Fruit fly (Drosophila melanogaster): Measurements from ENCODE around the gene Elovl7.

Gene Elovl7

dm6 chr3R:7977011-7977925, 18.4 kb downstream of the Elovl7 start (continued):
- TF ChIP-seq CG6854 (GFP tag; optimal IDR thresholded peaks at IDR 0.05), result peak; percentile 1
- no peak for TF ChIP-seq Ada2b (GFP tag; IDR thresholded peaks at IDR 0.05)
- TF ChIP-seq sim (GFP tag; IDR thresholded peaks at IDR 0.05), result no peak
- no peak for TF ChIP-seq Hsf (GFP tag; optimal IDR thresholded peaks at IDR 0.05)
- TF ChIP-seq az2 (GFP tag; optimal IDR thresholded peaks at IDR 0.05), result no peak
- no peak for TF ChIP-seq CG10654 (GFP tag; optimal IDR thresholded peaks at IDR 0.05)
- TF ChIP-seq Deaf1 (tag; optimal IDR thresholded peaks at IDR 0.05), result peak; percentile 50
- 0 out of 2 replicates have a peak, but pooled peaks have one; percentile 6 for TF ChIP-seq lmd (GFP tag; IDR thresholded peaks at IDR 0.05)
- TF ChIP-seq phol (tag; optimal IDR thresholded peaks at IDR 0.05), result peak; percentile 52
- peak; percentile 43; the same call in 1 of the 4 replicates for TF ChIP-seq chinmo (GFP tag; IDR thresholded peaks at IDR 0.05; ENCODE audit: partially characterized antibody)
- no peak for TF ChIP-seq CG31224 (GFP tag; IDR thresholded peaks at IDR 0.05)
- TF ChIP-seq gsb-n (tag; optimal IDR thresholded peaks at IDR 0.05), result peak; percentile 53
- peak; percentile 76 for TF ChIP-seq ssp (GFP tag; IDR thresholded peaks at IDR 0.05)
- peak; percentile 75 for TF ChIP-seq bcd (GFP tag; optimal IDR thresholded peaks at IDR 0.05)
- TF ChIP-seq CG13296 (GFP tag; optimal IDR thresholded peaks at IDR 0.05), result no peak
- peak; percentile 42; the same call in 1 of the 2 replicates for TF ChIP-seq amos (GFP tag; IDR thresholded peaks at IDR 0.05; ENCODE audit: partially characterized antibody)
- no peak for TF ChIP-seq Atf-2 (GFP tag; optimal IDR thresholded peaks at IDR 0.05)
- TF ChIP-seq HLH4C (GFP tag; IDR thresholded peaks at IDR 0.05; ENCODE audit: partially characterized antibody), result no peak; the same call in 2 of the 3 replicates
- TF ChIP-seq pros (GFP tag; optimal IDR thresholded peaks at IDR 0.05), result no peak
- no peak for TF ChIP-seq B-H1 (GFP tag; IDR thresholded peaks at IDR 0.05)
- peak; percentile 3 for TF ChIP-seq CG4424 (GFP tag; optimal IDR thresholded peaks at IDR 0.05)
- peak; percentile 58; the same call in 1 of the 3 replicates for TF ChIP-seq Opbp (GFP tag; IDR thresholded peaks at IDR 0.05; ENCODE audit: partially characterized antibody)
- TF ChIP-seq gcm2 (GFP tag; optimal IDR thresholded peaks at IDR 0.05), result peak; percentile 1
- TF ChIP-seq pb (GFP tag; optimal IDR thresholded peaks at IDR 0.05), result peak; percentile 3
- TF ChIP-seq CG2120 (GFP tag; optimal IDR thresholded peaks at IDR 0.05), result peak; percentile 16
- peak; percentile 28 for TF ChIP-seq CG2202 (tag; optimal IDR thresholded peaks at IDR 0.05)
- TF ChIP-seq nau (GFP tag; optimal IDR thresholded peaks at IDR 0.05), result peak; percentile 18
- no peak for TF ChIP-seq seq (GFP tag; IDR thresholded peaks at IDR 0.05)
- TF ChIP-seq B-H2 (GFP tag; optimal IDR thresholded peaks at IDR 0.05), result peak; percentile 67
- peak; percentile 100 for TF ChIP-seq E2f2 (GFP tag; IDR thresholded peaks at IDR 0.05)
- peak; percentile 55 for TF ChIP-seq grn (GFP tag; optimal IDR thresholded peaks at IDR 0.05)
- TF ChIP-seq Ptx1 (GFP tag; IDR thresholded peaks at IDR 0.05), result 0 out of 2 replicates have a peak, but pooled peaks have one; percentile 22
- peak; percentile 36; the same call in 1 of the 3 replicates for TF ChIP-seq CG17361 (GFP tag; IDR thresholded peaks at IDR 0.05)
- peak; percentile 29 for TF ChIP-seq twi (tag; optimal IDR thresholded peaks at IDR 0.05)
- TF ChIP-seq CG2875 (GFP tag; optimal IDR thresholded peaks at IDR 0.05), result peak; percentile 36
- peak; percentile 4 for TF ChIP-seq odd (GFP tag; optimal IDR thresholded peaks at IDR 0.05)
- TF ChIP-seq Eip74EF (GFP tag; optimal IDR thresholded peaks at IDR 0.05), result no peak
- no peak for TF ChIP-seq CG8290 (GFP tag; optimal IDR thresholded peaks at IDR 0.05)
- TF ChIP-seq CG8290 (tag; optimal IDR thresholded peaks at IDR 0.05), result peak in 1 of 2 experiments; percentile 61
- no peak for TF ChIP-seq CG5180 (GFP tag; optimal IDR thresholded peaks at IDR 0.05)
- no peak for TF ChIP-seq CG6654 (GFP tag; optimal IDR thresholded peaks at IDR 0.05)
- peak; percentile 62 for TF ChIP-seq zen (tag; optimal IDR thresholded peaks at IDR 0.05)
- no peak for TF ChIP-seq z (GFP tag; IDR thresholded peaks at IDR 0.05)
- peak; percentile 10 to 94 for TF ChIP-seq Pdp1 (GFP tag; optimal IDR thresholded peaks at IDR 0.05)
- TF ChIP-seq CG6765 (GFP tag; optimal IDR thresholded peaks at IDR 0.05), result no peak
- TF ChIP-seq CG1024 (GFP tag; IDR thresholded peaks at IDR 0.05), result no peak
- no peak for TF ChIP-seq CG10321 (GFP tag; IDR thresholded peaks at IDR 0.05)
- TF ChIP-seq lov (optimal IDR thresholded peaks at IDR 0.05), result no peak
- no peak for TF ChIP-seq lov (GFP tag; IDR thresholded peaks at IDR 0.05)

All from whole organism, embryonic.